Worm (Caenorhabditis elegans) whole organism, late embryonic: ENCODE data around the gene math-24.

Experiments
- ceh-30 ChIP-seq: fragments of 150-350 bp; optimal IDR thresholded peaks from 2 replicates; lab custom pipeline; 2014; ENCODE audit warnings: missing biosample characterization, missing genetic modification characterization
- ceh-31 ChIP-seq: sonication (generic microtip); optimal IDR thresholded peaks from 2 replicates; lab custom pipeline; 2016; ENCODE audit warnings: missing genetic modification characterization, missing compliant biosample characterization
- ceh-48 ChIP-seq: sonication (generic microtip); optimal IDR thresholded peaks from 2 replicates; lab custom pipeline; 2016; ENCODE audit warnings: missing genetic modification characterization, inconsistent platforms, missing compliant biosample characterization
- ceh-9 ChIP-seq: sonication (generic microtip); optimal IDR thresholded peaks from 2 replicates; lab custom pipeline; 2016; ENCODE audit warnings: mild to moderate bottlenecking, missing genetic modification characterization, inconsistent platforms, missing compliant biosample characterization
- hlh-6 ChIP-seq: sonication (generic microtip); optimal IDR thresholded peaks from 2 replicates; lab custom pipeline; 2016; ENCODE audit warnings: missing genotype, missing genetic modification characterization, missing compliant biosample characterization
- nhr-11 ChIP-seq: fragments of 150-350 bp; optimal IDR thresholded peaks from 2 replicates; lab custom pipeline; 2014; ENCODE audit warnings: missing biosample characterization, missing genetic modification characterization
- odd-2 ChIP-seq: sonication (generic microtip); optimal IDR thresholded peaks from 2 replicates; lab custom pipeline; 2017; ENCODE audit warnings: antibody characterized with exemption, mild to moderate bottlenecking, missing genetic modification characterization, missing compliant biosample characterization
- pat-9 ChIP-seq: fragments of 200-800 bp; sonication (Bioruptor generic); optimal IDR thresholded peaks from 2 replicates; lab custom pipeline; 2018; ENCODE audit warnings: mild to moderate bottlenecking, missing genetic modification characterization, moderate library complexity, missing compliant biosample characterization
- unc-55 ChIP-seq: sonication (generic microtip); optimal IDR thresholded peaks from 2 replicates; lab custom pipeline; 2017; ENCODE audit warnings: missing biosample characterization, missing genetic modification reagents, missing genetic modification characterization

ce11 chrII:1889071-1889470, 11.0 kb upstream of the math-24 start, which contains the start of gene math-8:
- TF ChIP-seq nhr-11 = no peak
- no peak for TF ChIP-seq ceh-9 (tag; lab: Kevin White, UChicago)
- no peak for TF ChIP-seq hlh-6
- TF ChIP-seq pat-9 (tag; lab: Kevin White, UChicago) = no peak
- TF ChIP-seq ceh-31 (tag; lab: Kevin White, UChicago) = no peak
- TF ChIP-seq ceh-48 (tag; lab: Kevin White, UChicago) = no peak
- TF ChIP-seq odd-2 (tag; lab: Kevin White, UChicago) = no peak
- no peak for TF ChIP-seq unc-55
- TF ChIP-seq ceh-30 (tag; lab: Kevin White, UChicago) = no peak
